Worm (Caenorhabditis elegans) whole organism, mixed stage, embryonic: Measurements from ENCODE around the gene C03A3.1.

Source experiments
- M03D4.4 ChIP-seq: sonication (generic microtip); optimal IDR thresholded peaks from 2 replicates; lab custom pipeline; 2017; ENCODE audit warnings: mild to moderate bottlenecking, missing genetic modification characterization, missing compliant biosample characterization
- bed-3 ChIP-seq: fragments of 200-800 bp; sonication (Bioruptor generic); optimal IDR thresholded peaks from 3 replicates; lab custom pipeline; 2018; ENCODE audit warnings: mild to moderate bottlenecking, missing genetic modification characterization, moderate library complexity, missing compliant biosample characterization
- ceh-39 ChIP-seq: fragments of 150-350 bp; optimal IDR thresholded peaks from 2 replicates; lab custom pipeline; 2014; ENCODE audit warnings: missing biosample characterization, missing genetic modification characterization
- ceh-83 ChIP-seq: fragments of 200-800 bp; sonication (Bioruptor generic); optimal IDR thresholded peaks from 2 replicates; lab custom pipeline; 2018; ENCODE audit warnings: mild to moderate bottlenecking, missing genetic modification characterization, missing compliant biosample characterization
- cnd-1 ChIP-seq: fragments of 200-800 bp; sonication (Bioruptor generic); optimal IDR thresholded peaks from 2 replicates; lab custom pipeline; 2018; ENCODE audit warnings: mild to moderate bottlenecking, missing genetic modification characterization, missing compliant biosample characterization
- drap-1 ChIP-seq: fragments of 200-800 bp; sonication (Bioruptor generic); optimal IDR thresholded peaks from 3 replicates; lab custom pipeline; 2018; ENCODE audit warnings: mild to moderate bottlenecking, missing genetic modification characterization, missing compliant biosample characterization
- elt-1 ChIP-seq: sonication (generic microtip); optimal IDR thresholded peaks from 2 replicates; lab custom pipeline; 2017; ENCODE audit warnings: missing genetic modification characterization, mild to moderate bottlenecking, missing compliant biosample characterization, antibody characterized with exemption, moderate library complexity, borderline replicate concordance; ENCODE audit not compliant: insufficient read depth
- flh-1 ChIP-seq: fragments of 200-800 bp; sonication (Bioruptor generic); optimal IDR thresholded peaks from 2 replicates; lab custom pipeline; 2018; ENCODE audit warnings: mild to moderate bottlenecking, missing genetic modification characterization, moderate library complexity, missing compliant biosample characterization
- hlh-1 ChIP-seq: fragments of 150-350 bp; optimal IDR thresholded peaks from 2 replicates; lab custom pipeline; 2014; ENCODE audit warnings: missing biosample characterization, missing genetic modification reagents, missing genetic modification characterization
- lin-32 ChIP-seq: fragments of 200-800 bp; sonication (Bioruptor generic); optimal IDR thresholded peaks from 2 replicates; lab custom pipeline; 2018; ENCODE audit warnings: mild to moderate bottlenecking, missing genetic modification characterization, missing compliant biosample characterization
- mep-1 ChIP-seq: fragments of 150-350 bp; optimal IDR thresholded peaks from 2 replicates; lab custom pipeline; 2017; ENCODE audit warnings: missing biosample characterization, missing genetic modification reagents, missing genetic modification characterization, inconsistent platforms
- nhr-2 ChIP-seq: fragments of 150-350 bp; optimal IDR thresholded peaks from 2 replicates; lab custom pipeline; 2014; ENCODE audit warnings: missing biosample characterization, missing genetic modification characterization
- nhr-237 ChIP-seq: fragments of 150-350 bp; optimal IDR thresholded peaks from 2 replicates; lab custom pipeline; 2014; ENCODE audit warnings: missing biosample characterization, missing genetic modification characterization
- pha-4 ChIP-seq: fragments of 150-350 bp; optimal IDR thresholded peaks from 2 replicates; lab custom pipeline; 2018; ENCODE audit warnings: missing biosample characterization, missing genetic modification reagents, missing genetic modification characterization
- snpc-4 ChIP-seq: fragments of 150-350 bp; optimal IDR thresholded peaks from 2 replicates; lab custom pipeline; 2014; ENCODE audit warnings: missing biosample characterization, missing genetic modification characterization
- unc-120 ChIP-seq: sonication (generic microtip); optimal IDR thresholded peaks from 2 replicates; lab custom pipeline; 2017; ENCODE audit warnings: missing genetic modification characterization, missing compliant biosample characterization; ENCODE audit not compliant: poor library complexity, severe bottlenecking
- unc-39 ChIP-seq: fragments of 150-350 bp; optimal IDR thresholded peaks from 2 replicates; lab custom pipeline; 2014; ENCODE audit warnings: missing biosample characterization, missing genetic modification characterization
- ztf-11 ChIP-seq: fragments of 150-350 bp; optimal IDR thresholded peaks from 2 replicates; lab custom pipeline; 2014; ENCODE audit warnings: missing biosample characterization, missing genetic modification characterization

The C03A3.1 gene

ce11 chrX:11305773-11306172, 48.6 kb downstream of the C03A3.1 start, which contains the start of gene F08G12.1:
Gene F08G12.1 (minus strand): TSS chrX:11305873.
- TF ChIP-seq hlh-1 (tag; lab: Kevin White, UChicago) (no peak), ceh-83 (GFP tag; lab: Kevin White, UChicago) (no peak), nhr-237 (no peak), unc-120 (no peak), unc-39 (no peak), snpc-4 (tag; lab: Kevin White, UChicago) (no peak), mep-1 (tag; lab: Kevin White, UChicago) (no peak), drap-1 (GFP tag; lab: Kevin White, UChicago) (no peak), ztf-11 (tag; lab: Kevin White, UChicago) (no peak), ceh-39 (tag; lab: Kevin White, UChicago) (no peak), lin-32 (GFP tag; lab: Kevin White, UChicago) (no peak), pha-4 (tag; lab: Kevin White, UChicago) (no peak), M03D4.4 (tag; lab: Kevin White, UChicago) (no peak), elt-1 (tag; lab: Kevin White, UChicago) (no peak), nhr-2 (tag; lab: Kevin White, UChicago) (no peak), flh-1 (GFP tag; lab: Kevin White, UChicago) (no peak), bed-3 (GFP tag; lab: Kevin White, UChicago) (no peak)

ce11 chrX:11307056-11307455, 49.9 kb downstream of the C03A3.1 start, which contains the start of gene vhl-1:
Gene vhl-1 (plus strand): TSS chrX:11307356.
- no peak for TF ChIP-seq snpc-4 (tag; lab: Kevin White, UChicago)
- no peak for TF ChIP-seq cnd-1 (tag; lab: Kevin White, UChicago)
